Worm (Caenorhabditis elegans) whole organism, dauer: ENCODE results near the gene bra-1.

Experiments used
- unc-62 ChIP-seq: sonication (generic microtip); optimal IDR thresholded peaks from 2 replicates; lab custom pipeline; 2017; ENCODE audit warnings: missing biosample characterization, missing genetic modification reagents, missing genetic modification characterization

bra-1 gene

ce11 chrX:13638351-13638958 lies 40.2 kb downstream of the bra-1 start:
- no peak for TF ChIP-seq unc-62 (GFP tag; lab: Kevin White, UChicago)

ce11 chrX:13639577-13639976 lies 41.3 kb downstream of the bra-1 start, which contains the start of gene twk-20:
twk-20 (plus strand) TSS chrX:13639877.
- no peak for TF ChIP-seq unc-62 (GFP tag; lab: Kevin White, UChicago)

- TF ChIP-seq unc-62 (GFP tag; lab: Kevin White, UChicago), result no peak
Observed at ce11 chrX:13644884-13645283, 46.6 kb downstream of the bra-1 start.

ce11 chrX:13646798-13647197 lies 48.5 kb downstream of the bra-1 start, which contains the start of gene acr-9:
acr-9 (minus strand) TSS chrX:13646898.
- TF ChIP-seq unc-62 (GFP tag; lab: Kevin White, UChicago), result no peak

- TF ChIP-seq unc-62 (GFP tag; lab: Kevin White, UChicago), result no peak
Observed at ce11 chrX:13647305-13647704, 49.1 kb downstream of the bra-1 start, which contains the start of gene C40C9.3. C40C9.3 (plus strand) TSS chrX:13647605.
